5 fruit fly cellular contexts compared by ENCODE assay signal in genomic region chrX:6874918-6875454, dm6.
A peak's percentile ranks its signal among the peaks of the same experiment; 100 is the strongest.
TF ChIP-seq lines count a peak whose summit lies in the region.

No protein-coding gene starts in this region.

- TF ChIP-seq CTCF in whole organism, embryonic (GFP tag; optimal IDR thresholded peaks at IDR 0.05; lab: Kevin White, UChicago) = no peak

TF ChIP-seq in whole organism, adult, 20 proteins besides CTCF, POLR2A, EP300 and RAD21 (continues in another document):
- TF ChIP-seq Crg-1 (GFP tag; optimal IDR thresholded peaks at IDR 0.05; lab: Kevin White, UChicago) (no peak), CG11617 (GFP tag; optimal IDR thresholded peaks at IDR 0.05; lab: Kevin White, UChicago) (no peak), Clk (GFP tag; optimal IDR thresholded peaks at IDR 0.05; lab: Kevin White, UChicago) (no peak), CG1620 (GFP tag; optimal IDR thresholded peaks at IDR 0.05; lab: Kevin White, UChicago) (no peak), CG33017 (tag; optimal IDR thresholded peaks at IDR 0.05; lab: Kevin White, UChicago) (peak; percentile 37), toe (GFP tag; optimal IDR thresholded peaks at IDR 0.05; lab: Kevin White, UChicago) (no peak), tj (GFP tag; optimal IDR thresholded peaks at IDR 0.05; lab: Kevin White, UChicago) (peak; percentile 2), Mnt (GFP tag; optimal IDR thresholded peaks at IDR 0.05; lab: Kevin White, UChicago) (no peak), CG14711 (tag; optimal IDR thresholded peaks at IDR 0.05; lab: Kevin White, UChicago) (no peak), kay (GFP tag; lab: Kevin White, UChicago; ENCODE audit: borderline replicate concordance) (peak; percentile 37), bab1 (GFP tag; optimal IDR thresholded peaks at IDR 0.05; lab: Kevin White, UChicago) (no peak), cnc (optimal IDR thresholded peaks at IDR 0.05; lab: Kevin White, UChicago) (no peak), CG5204 (GFP tag; optimal IDR thresholded peaks at IDR 0.05; lab: Kevin White, UChicago) (no peak), Hr96 (GFP tag; optimal IDR thresholded peaks at IDR 0.05; lab: Kevin White, UChicago) (no peak), CG7045 (GFP tag; optimal IDR thresholded peaks at IDR 0.05; lab: Kevin White, UChicago) (no peak), pad (GFP tag; optimal IDR thresholded peaks at IDR 0.05; lab: Kevin White, UChicago) (peak; percentile 85), CG12768 (GFP tag; optimal IDR thresholded peaks at IDR 0.05; lab: Kevin White, UChicago) (no peak), ovo (GFP tag; optimal IDR thresholded peaks at IDR 0.05; lab: Kevin White, UChicago) (no peak), cic (GFP tag; optimal IDR thresholded peaks at IDR 0.05; lab: Kevin White, UChicago) (no peak)

TF ChIP-seq in whole organism, embryonic, 481 proteins besides CTCF, POLR2A, EP300 and RAD21 (continues in another document):
- no peak for TF ChIP-seq Abd-B (GFP tag; optimal IDR thresholded peaks at IDR 0.05; lab: Kevin White, UChicago)
- peak; percentile 39 for TF ChIP-seq gem (tag; optimal IDR thresholded peaks at IDR 0.05; lab: Kevin White, UChicago)
- TF ChIP-seq CG11695 (GFP tag; IDR thresholded peaks at IDR 0.05; lab: Robert Waterston, UW) = 0 out of 3 replicates have a peak, but pooled peaks have one; percentile 36
- TF ChIP-seq kni (GFP tag; optimal IDR thresholded peaks at IDR 0.05; lab: Kevin White, UChicago) = no peak
- peak; percentile 80 for TF ChIP-seq cg (GFP tag; optimal IDR thresholded peaks at IDR 0.05; lab: Kevin White, UChicago)
- TF ChIP-seq row (GFP tag; IDR thresholded peaks at IDR 0.05; lab: Robert Waterston, UW) = peak; percentile 12; the same call in 1 of the 3 replicates
- TF ChIP-seq B-H1 (GFP tag; IDR thresholded peaks at IDR 0.05; lab: Robert Waterston, UW) = no peak
- TF ChIP-seq al (GFP tag; IDR thresholded peaks at IDR 0.05; lab: Robert Waterston, UW) = no peak
- TF ChIP-seq chinmo (GFP tag; IDR thresholded peaks at IDR 0.05; lab: Robert Waterston, UW; ENCODE audit: partially characterized antibody) = 0 out of 4 replicates have a peak, but pooled peaks have one; percentile 30
- no peak for TF ChIP-seq crp (GFP tag; optimal IDR thresholded peaks at IDR 0.05; lab: Kevin White, UChicago)
- peak; percentile 11 for TF ChIP-seq nom (GFP tag; optimal IDR thresholded peaks at IDR 0.05; lab: Kevin White, UChicago)
- no peak for TF ChIP-seq CG12104 (GFP tag; optimal IDR thresholded peaks at IDR 0.05; lab: Kevin White, UChicago)
- no peak for TF ChIP-seq CG42726 (GFP tag; IDR thresholded peaks at IDR 0.05; lab: Robert Waterston, UW; ENCODE audit: partially characterized antibody)
- TF ChIP-seq MTF-1 (GFP tag; optimal IDR thresholded peaks at IDR 0.05; lab: Kevin White, UChicago; ENCODE audit: borderline replicate concordance) = no peak
- TF ChIP-seq CG1602 (GFP tag; optimal IDR thresholded peaks at IDR 0.05; lab: Kevin White, UChicago) = no peak
- peak; percentile 15 for TF ChIP-seq CG17829 (tag; optimal IDR thresholded peaks at IDR 0.05; lab: Kevin White, UChicago)
- no peak for TF ChIP-seq CG31388 (GFP tag; optimal IDR thresholded peaks at IDR 0.05; lab: Kevin White, UChicago)

TF ChIP-seq in whole organism, prepupa, 60 proteins besides CTCF, POLR2A, EP300 and RAD21 (continues in another document):
- no peak for TF ChIP-seq Blimp-1 (GFP tag; optimal IDR thresholded peaks at IDR 0.05; lab: Kevin White, UChicago)
- TF ChIP-seq dac (GFP tag; optimal IDR thresholded peaks at IDR 0.05; lab: Kevin White, UChicago) = no peak
- TF ChIP-seq Eip75B (GFP tag; optimal IDR thresholded peaks at IDR 0.05; lab: Kevin White, UChicago) = no peak
- TF ChIP-seq CG3919 (GFP tag; optimal IDR thresholded peaks at IDR 0.05; lab: Kevin White, UChicago) = no peak
- no peak for TF ChIP-seq CG11762 (GFP tag; optimal IDR thresholded peaks at IDR 0.05; lab: Kevin White, UChicago; ENCODE audit: insufficient read depth)
- no peak for TF ChIP-seq CG6854 (GFP tag; optimal IDR thresholded peaks at IDR 0.05; lab: Kevin White, UChicago)
- TF ChIP-seq CG31627 (GFP tag; optimal IDR thresholded peaks at IDR 0.05; lab: Kevin White, UChicago) = no peak
- no peak for TF ChIP-seq CG16779 (tag; optimal IDR thresholded peaks at IDR 0.05; lab: Kevin White, UChicago)
- no peak for TF ChIP-seq fkh (GFP tag; optimal IDR thresholded peaks at IDR 0.05; lab: Kevin White, UChicago)
- no peak for TF ChIP-seq CG10669 (GFP tag; optimal IDR thresholded peaks at IDR 0.05; lab: Kevin White, UChicago)
- no peak for TF ChIP-seq CG34406 (GFP tag; optimal IDR thresholded peaks at IDR 0.05; lab: Kevin White, UChicago)
- peak; percentile 11 for TF ChIP-seq CG3032 (tag; optimal IDR thresholded peaks at IDR 0.05; lab: Kevin White, UChicago)
- no peak for TF ChIP-seq Ets21C (GFP tag; optimal IDR thresholded peaks at IDR 0.05; lab: Kevin White, UChicago)
- no peak for TF ChIP-seq CG10631 (GFP tag; optimal IDR thresholded peaks at IDR 0.05; lab: Kevin White, UChicago)
- no peak for TF ChIP-seq CG7368 (GFP tag; optimal IDR thresholded peaks at IDR 0.05; lab: Kevin White, UChicago)
- no peak for TF ChIP-seq CG32006 (GFP tag; optimal IDR thresholded peaks at IDR 0.05; lab: Kevin White, UChicago)
- no peak for TF ChIP-seq CG8632 (GFP tag; optimal IDR thresholded peaks at IDR 0.05; lab: Kevin White, UChicago)
- TF ChIP-seq fd59A (GFP tag; optimal IDR thresholded peaks at IDR 0.05; lab: Kevin White, UChicago) = no peak
- no peak for TF ChIP-seq Hr38 (GFP tag; optimal IDR thresholded peaks at IDR 0.05; lab: Kevin White, UChicago)
- TF ChIP-seq Gug (GFP tag; IDR thresholded peaks at IDR 0.05; lab: Robert Waterston, UW) = no peak
- no peak for TF ChIP-seq CG8319 (GFP tag; optimal IDR thresholded peaks at IDR 0.05; lab: Kevin White, UChicago)

TF ChIP-seq in whole organism, pupa, 21 proteins besides CTCF, POLR2A, EP300 and RAD21:
- TF ChIP-seq CG15710 (tag; optimal IDR thresholded peaks at IDR 0.05; lab: Kevin White, UChicago) = peak; percentile 3
- no peak for TF ChIP-seq CG4496 (GFP tag; IDR thresholded peaks at IDR 0.05; lab: Robert Waterston, UW)
- TF ChIP-seq EcR (GFP tag; optimal IDR thresholded peaks at IDR 0.05; lab: Kevin White, UChicago) = peak; percentile 3

TF ChIP-seq in whole organism, wandering third instar larva, 38 proteins besides CTCF, POLR2A, EP300 and RAD21:
- no peak for TF ChIP-seq dmrt93B (GFP tag; optimal IDR thresholded peaks at IDR 0.05; lab: Kevin White, UChicago)
- no peak for TF ChIP-seq usp (GFP tag; optimal IDR thresholded peaks at IDR 0.05; lab: Kevin White, UChicago)
- TF ChIP-seq CG32264 (GFP tag; optimal IDR thresholded peaks at IDR 0.05; lab: Kevin White, UChicago) = no peak
- no peak for TF ChIP-seq Rel (GFP tag; optimal IDR thresholded peaks at IDR 0.05; lab: Kevin White, UChicago)
- peak; percentile 7 for TF ChIP-seq Rel (tag; optimal IDR thresholded peaks at IDR 0.05; lab: Kevin White, UChicago)
- no peak for TF ChIP-seq jim (GFP tag; optimal IDR thresholded peaks at IDR 0.05; lab: Kevin White, UChicago)
- no peak for TF ChIP-seq brk (GFP tag; optimal IDR thresholded peaks at IDR 0.05; lab: Kevin White, UChicago)
- TF ChIP-seq rgr (GFP tag; optimal IDR thresholded peaks at IDR 0.05; lab: Kevin White, UChicago) = no peak
- TF ChIP-seq sage (GFP tag; optimal IDR thresholded peaks at IDR 0.05; lab: Kevin White, UChicago) = no peak
- no peak for TF ChIP-seq dl (GFP tag; optimal IDR thresholded peaks at IDR 0.05; lab: Kevin White, UChicago; ENCODE audit: insufficient read depth in 1 of 2, partially characterized antibody in 2 of 2)
- TF ChIP-seq Sp1 (GFP tag; optimal IDR thresholded peaks at IDR 0.05; lab: Kevin White, UChicago) = peak; percentile 8
- no peak for TF ChIP-seq Abd-B (GFP tag; optimal IDR thresholded peaks at IDR 0.05; lab: Kevin White, UChicago)
- TF ChIP-seq Jra (GFP tag; optimal IDR thresholded peaks at IDR 0.05; lab: Kevin White, UChicago) = no peak
- TF ChIP-seq foxo (GFP tag; optimal IDR thresholded peaks at IDR 0.05; lab: Kevin White, UChicago) = peak in 1 of 2 experiments; percentile 24
- peak; percentile 19 for TF ChIP-seq HLH106 (tag; optimal IDR thresholded peaks at IDR 0.05; lab: Kevin White, UChicago)
- TF ChIP-seq N (GFP tag; optimal IDR thresholded peaks at IDR 0.05; lab: Kevin White, UChicago) = no peak
- no peak for TF ChIP-seq br (GFP tag; optimal IDR thresholded peaks at IDR 0.05; lab: Kevin White, UChicago)
- TF ChIP-seq CrebA (GFP tag; optimal IDR thresholded peaks at IDR 0.05; lab: Kevin White, UChicago; ENCODE audit: borderline replicate concordance) = no peak
- no peak for TF ChIP-seq Vsx2 (GFP tag; optimal IDR thresholded peaks at IDR 0.05; lab: Kevin White, UChicago; ENCODE audit: partially characterized antibody)
